Worm (Caenorhabditis elegans) whole organism, L2 larva: ENCODE measurements around the gene pkc-3.

ENCODE experiments used
- ama-1 ChIP-seq: fragments of 150-350 bp; optimal IDR thresholded peaks from 2 replicates; lab custom pipeline; 2018; ENCODE audit warnings: inconsistent platforms
- elt-1 ChIP-seq: fragments of 150-350 bp; optimal IDR thresholded peaks from 2 replicates; lab custom pipeline; 2014; ENCODE audit warnings: missing biosample characterization, missing genetic modification characterization
- lin-39 ChIP-seq: fragments of 150-350 bp; optimal IDR thresholded peaks from 2 replicates; lab custom pipeline; 2014; ENCODE audit warnings: missing biosample characterization, missing genetic modification reagents, missing genetic modification characterization
- nhr-11 ChIP-seq: fragments of 150-350 bp; optimal IDR thresholded peaks from 2 replicates; lab custom pipeline; 2014; ENCODE audit warnings: missing biosample characterization, missing genetic modification characterization
- nhr-12 ChIP-seq: fragments of 150-350 bp; optimal IDR thresholded peaks from 2 replicates; lab custom pipeline; 2014; ENCODE audit warnings: missing biosample characterization, missing genetic modification characterization
- unc-39 ChIP-seq: fragments of 150-350 bp; optimal IDR thresholded peaks from 2 replicates; lab custom pipeline; 2014; ENCODE audit warnings: missing biosample characterization, missing genetic modification characterization

ce11 chrII:5365645-5366044 is 14.2 kb upstream of the pkc-3 start, which contains the start of gene F09E5.16:
- TF ChIP-seq elt-1 (tag; lab: Kevin White, UChicago): no peak
- no peak for TF ChIP-seq lin-39 (tag; lab: Kevin White, UChicago)
- TF ChIP-seq nhr-11 (tag; lab: Kevin White, UChicago): no peak
- no peak for TF ChIP-seq ama-1
- TF ChIP-seq nhr-12 (tag; lab: Kevin White, UChicago): no peak
- TF ChIP-seq unc-39 (tag; lab: Kevin White, UChicago): no peak
